Worm (Caenorhabditis elegans): Measurements from ENCODE around the gene nhr-91.

DNA sequence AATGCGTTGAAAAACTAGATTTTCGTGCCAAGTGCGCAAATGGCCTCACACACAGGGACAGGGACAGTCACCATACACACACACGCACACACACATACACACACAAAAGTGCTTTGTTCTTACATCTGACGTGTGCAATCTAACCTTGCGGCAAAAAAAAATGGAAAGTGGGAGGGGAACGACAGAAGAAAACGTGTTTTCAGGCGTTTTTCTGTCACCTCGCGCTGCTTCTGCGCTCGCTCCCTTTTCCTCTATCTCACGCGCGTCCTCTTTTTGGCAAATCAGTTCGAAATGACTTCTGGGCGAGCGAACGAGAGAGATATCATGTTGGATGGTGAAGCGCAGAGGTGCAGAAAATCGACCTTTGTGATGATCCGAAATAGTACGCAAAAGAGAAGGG, 35.1 kb upstream of the nhr-91 start:
- TF ChIP-seq him-1 (tag; optimal IDR thresholded peaks at IDR 0.05) (no peak), W03F9.2 (tag; optimal IDR thresholded peaks at IDR 0.05) (no peak)

Data from whole organism, L4/young adult.